Worm (Caenorhabditis elegans) whole organism, L4 larva: ENCODE measurements around the gene F26F4.5.

Experiments
- ceh-28 ChIP-seq: fragments of 150-350 bp; optimal IDR thresholded peaks from 2 replicates; lab custom pipeline; 2014; ENCODE audit warnings: missing biosample characterization, missing genetic modification reagents, missing genetic modification characterization
- zip-2 ChIP-seq: fragments of 150-350 bp; optimal IDR thresholded peaks from 2 replicates; lab custom pipeline; 2014; ENCODE audit warnings: missing biosample characterization, missing genetic modification characterization

DNA sequence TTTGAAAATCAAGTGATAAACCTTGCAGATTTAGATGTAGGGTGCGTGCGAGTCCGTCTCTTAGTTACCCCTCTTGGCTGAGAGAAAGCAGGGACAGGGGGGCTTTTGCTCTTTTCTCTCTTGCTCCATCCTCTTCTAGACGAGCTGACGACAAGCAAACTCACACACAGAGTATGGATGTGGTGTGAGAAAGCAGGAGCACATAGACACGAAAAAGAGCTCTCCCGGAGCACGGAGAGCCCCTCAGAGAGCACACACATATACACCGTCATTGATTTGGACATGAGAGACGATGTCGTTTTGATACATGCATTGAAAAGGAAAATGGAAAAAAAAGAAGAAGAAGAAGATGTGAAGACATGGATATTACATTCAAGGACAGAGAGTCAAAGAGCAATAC lies 15.4 kb downstream of the F26F4.5 start:
- TF ChIP-seq zip-2 (tag; lab: Kevin White, UChicago): no peak
- TF ChIP-seq ceh-28 (tag; lab: Kevin White, UChicago): no peak
